Worm (Caenorhabditis elegans) whole organism, L1 larva: ENCODE measurements around the gene ZC262.13.

Source experiments
- C04F5.9 ChIP-seq: sonication (generic microtip); optimal IDR thresholded peaks from 2 replicates; lab custom pipeline; 2016; ENCODE audit warnings: missing genetic modification characterization, missing compliant biosample characterization
- C16A3.4 ChIP-seq: fragments of 150-350 bp; optimal IDR thresholded peaks from 2 replicates; lab custom pipeline; 2014; ENCODE audit warnings: missing biosample characterization, missing genetic modification characterization
- F16B12.6 ChIP-seq: fragments of 150-350 bp; optimal IDR thresholded peaks from 2 replicates; lab custom pipeline; 2014; ENCODE audit warnings: missing biosample characterization, missing genetic modification characterization
- Y116A8C.19 ChIP-seq: sonication (generic microtip); optimal IDR thresholded peaks from 2 replicates; lab custom pipeline; 2016; ENCODE audit warnings: missing compliant biosample characterization, missing genetic modification characterization, borderline replicate concordance
- aha-1 ChIP-seq: fragments of 150-350 bp; optimal IDR thresholded peaks from 2 replicates; lab custom pipeline; 2014; ENCODE audit warnings: missing biosample characterization, missing genetic modification characterization
- alr-1 ChIP-seq: fragments of 200-800 bp; sonication (Bioruptor generic); optimal IDR thresholded peaks from 2 replicates; lab custom pipeline; 2018; ENCODE audit warnings: borderline replicate concordance, mild to moderate bottlenecking, missing genetic modification characterization, missing compliant biosample characterization
- aly-2 ChIP-seq: fragments of 150-350 bp; optimal IDR thresholded peaks from 2 replicates; lab custom pipeline; 2014; ENCODE audit warnings: missing biosample characterization, missing genetic modification characterization
- ama-1 ChIP-seq: fragments of 150-350 bp; optimal IDR thresholded peaks from 2 replicates; lab custom pipeline; 2014
- blmp-1 ChIP-seq: fragments of 150-350 bp; optimal IDR thresholded peaks from 2 replicates; lab custom pipeline; 2014; ENCODE audit warnings: missing biosample characterization, missing genetic modification characterization
- ceh-8 ChIP-seq: fragments of 200-800 bp; sonication (Bioruptor generic); optimal IDR thresholded peaks from 2 replicates; lab custom pipeline; 2018; ENCODE audit warnings: mild to moderate bottlenecking, missing genetic modification characterization, moderate library complexity, missing compliant biosample characterization
- ceh-88 ChIP-seq: fragments of 200-800 bp; sonication (Bioruptor generic); IDR thresholded peaks from 2 replicates; pipeline ENCODE4 v1.3.6; 2022; ENCODE audit warnings: missing genetic modification characterization, missing compliant biosample characterization
- ces-1 ChIP-seq: fragments of 150-350 bp; optimal IDR thresholded peaks from 2 replicates; lab custom pipeline; 2014; ENCODE audit warnings: missing biosample characterization, missing genetic modification reagents, missing genetic modification characterization
- dpl-1 ChIP-seq, 3 experiments: fragments of 150-350 bp in 2 of 3; sonication (generic microtip) in 1 of 3; optimal IDR thresholded peaks; 2 replicates each; lab custom pipeline; 2014 to 2017; ENCODE audit warnings: missing biosample characterization in 3 of 3, missing genetic modification characterization in 3 of 3, missing genetic modification reagents in 3 of 3
- dsc-1 ChIP-seq: sonication (generic microtip); optimal IDR thresholded peaks from 2 replicates; lab custom pipeline; 2016; ENCODE audit warnings: mild to moderate bottlenecking, missing genetic modification characterization, missing compliant biosample characterization
- efl-1 ChIP-seq, 4 experiments: fragments of 150-350 bp; optimal IDR thresholded peaks in 3 of 4; peaks in 1 of 4; 1 replicate in 1 of 4; 2 replicates in 3 of 4; lab custom pipeline; 2014; ENCODE audit warnings: missing biosample characterization in 2 of 4, missing genetic modification characterization in 2 of 4, missing genetic modification reagents in 2 of 4
- efl-3 ChIP-seq: fragments of 200-800 bp; sonication (Bioruptor generic); optimal IDR thresholded peaks from 2 replicates; lab custom pipeline; 2018; ENCODE audit warnings: mild to moderate bottlenecking, missing genetic modification characterization, missing compliant biosample characterization
- egl-13 ChIP-seq: sonication (generic microtip); optimal IDR thresholded peaks from 2 replicates; lab custom pipeline; 2016; ENCODE audit warnings: missing genotype, missing genetic modification reagents, missing genetic modification characterization, missing compliant biosample characterization
- egl-27 ChIP-seq, 2 experiments: fragments of 150-350 bp in 1 of 2; sonication (generic microtip); optimal IDR thresholded peaks; 3 replicates each; lab custom pipeline; 2017 to 2018; ENCODE audit warnings: missing biosample characterization in 2 of 2, missing genetic modification characterization in 2 of 2, missing genetic modification reagents in 2 of 2
- elt-3 ChIP-seq, 6 experiments: fragments of 150-350 bp in 1 of 6; sonication (generic microtip); optimal IDR thresholded peaks; 2 replicates each; lab custom pipeline; 2017 to 2018; ENCODE audit warnings: missing biosample characterization in 6 of 6, missing genetic modification characterization in 6 of 6, inconsistent platforms in 1 of 6
- irx-1 ChIP-seq: sonication (generic microtip); optimal IDR thresholded peaks from 2 replicates; lab custom pipeline; 2016; ENCODE audit warnings: missing genetic modification characterization, missing compliant biosample characterization
- isw-1 ChIP-seq: fragments of 200-800 bp; sonication (Bioruptor generic); IDR thresholded peaks from 2 replicates; pipeline ENCODE4 v1.3.6; 2022; ENCODE audit warnings: missing genetic modification characterization, missing compliant biosample characterization
- jun-1 ChIP-seq: fragments of 150-350 bp; optimal IDR thresholded peaks from 2 replicates; lab custom pipeline; 2014; ENCODE audit warnings: missing biosample characterization, missing genetic modification reagents, missing genetic modification characterization
- lin-14 ChIP-seq: fragments of 200-800 bp; sonication (Bioruptor generic); optimal IDR thresholded peaks from 2 replicates; lab custom pipeline; 2018; ENCODE audit warnings: mild to moderate bottlenecking, missing genetic modification characterization, moderate library complexity, missing compliant biosample characterization
- lir-3 ChIP-seq: sonication (generic microtip); optimal IDR thresholded peaks from 2 replicates; lab custom pipeline; 2016; ENCODE audit warnings: mild to moderate bottlenecking, missing genetic modification characterization, moderate library complexity, missing compliant biosample characterization; ENCODE audit not compliant: poor library complexity
- mef-2 ChIP-seq: fragments of 150-350 bp; optimal IDR thresholded peaks from 2 replicates; lab custom pipeline; 2014; ENCODE audit warnings: missing biosample characterization, missing genetic modification characterization
- nhr-12 ChIP-seq: sonication (generic microtip); optimal IDR thresholded peaks from 2 replicates; lab custom pipeline; 2017; ENCODE audit warnings: missing biosample characterization, missing genetic modification characterization
- nhr-19 ChIP-seq: fragments of 200-800 bp; sonication (Bioruptor generic); conservative IDR thresholded peaks from 2 replicates; pipeline ENCODE4 v1.3.6; 2022; ENCODE audit warnings: missing genetic modification characterization, missing compliant biosample characterization
- nhr-20 ChIP-seq: sonication (generic microtip); optimal IDR thresholded peaks from 2 replicates; lab custom pipeline; 2016; ENCODE audit warnings: mild to moderate bottlenecking, missing genetic modification characterization, missing compliant biosample characterization
- nhr-28 ChIP-seq: fragments of 150-350 bp; optimal IDR thresholded peaks from 2 replicates; lab custom pipeline; 2014; ENCODE audit warnings: missing biosample characterization, missing genetic modification characterization
- nhr-47 ChIP-seq: sonication (generic microtip); optimal IDR thresholded peaks from 2 replicates; lab custom pipeline; 2016; ENCODE audit warnings: mild to moderate bottlenecking, missing genetic modification characterization, moderate library complexity, missing compliant biosample characterization
- nhr-71 ChIP-seq: sonication (generic microtip); optimal IDR thresholded peaks from 2 replicates; lab custom pipeline; 2016; ENCODE audit warnings: mild to moderate bottlenecking, missing genetic modification characterization, moderate library complexity, missing compliant biosample characterization
- nhr-76 ChIP-seq: sonication (generic microtip); optimal IDR thresholded peaks from 2 replicates; lab custom pipeline; 2017; ENCODE audit warnings: missing biosample characterization, missing genetic modification characterization
- nhr-77 ChIP-seq: fragments of 150-350 bp; optimal IDR thresholded peaks from 2 replicates; lab custom pipeline; 2014; ENCODE audit warnings: missing biosample characterization, missing genetic modification characterization
- nhr-85 ChIP-seq: sonication (generic microtip); peaks from one replicate; lab custom pipeline; 2016; ENCODE audit warnings: missing genetic modification characterization, inconsistent platforms, missing compliant biosample characterization
- pag-3 ChIP-seq: sonication (generic microtip); optimal IDR thresholded peaks from 2 replicates; lab custom pipeline; 2017; ENCODE audit warnings: missing genetic modification characterization, mild to moderate bottlenecking, missing compliant biosample characterization, antibody characterized with exemption, borderline replicate concordance; ENCODE audit not compliant: insufficient read depth
- snpc-4 ChIP-seq: fragments of 150-350 bp; optimal IDR thresholded peaks from 2 replicates; lab custom pipeline; 2014; ENCODE audit warnings: missing biosample characterization, missing genetic modification characterization
- snu-23 ChIP-seq: sonication (generic microtip); optimal IDR thresholded peaks from 2 replicates; lab custom pipeline; 2016; ENCODE audit warnings: missing genetic modification characterization, missing compliant biosample characterization
- sup-37 ChIP-seq: fragments of 200-800 bp; sonication (Bioruptor generic); optimal IDR thresholded peaks from 2 replicates; lab custom pipeline; 2018; ENCODE audit warnings: mild to moderate bottlenecking, missing genetic modification characterization, missing compliant biosample characterization
- tbx-2 ChIP-seq: sonication (generic microtip); optimal IDR thresholded peaks from 2 replicates; lab custom pipeline; 2016; ENCODE audit warnings: missing genetic modification characterization, missing compliant biosample characterization
- tlp-1 ChIP-seq: fragments of 150-350 bp; optimal IDR thresholded peaks from 2 replicates; lab custom pipeline; 2014; ENCODE audit warnings: missing biosample characterization, missing genetic modification characterization
- unc-130 ChIP-seq: fragments of 150-350 bp; optimal IDR thresholded peaks from 2 replicates; lab custom pipeline; 2017; ENCODE audit warnings: missing biosample characterization, missing genetic modification characterization, inconsistent platforms
- unc-30 ChIP-seq: sonication (generic microtip); optimal IDR thresholded peaks from 2 replicates; lab custom pipeline; 2017; ENCODE audit warnings: missing biosample characterization, missing genetic modification characterization
- unc-86 ChIP-seq: sonication (generic microtip); optimal IDR thresholded peaks from 2 replicates; lab custom pipeline; 2016; ENCODE audit warnings: missing genetic modification characterization, missing compliant biosample characterization
- unc-98 ChIP-seq: fragments of 200-800 bp; sonication (Bioruptor generic); IDR thresholded peaks from 2 replicates; pipeline ENCODE4 v1.3.6; 2022; ENCODE audit warnings: missing genetic modification characterization, missing compliant biosample characterization
- vab-15 ChIP-seq: sonication (generic microtip); optimal IDR thresholded peaks from 2 replicates; lab custom pipeline; 2017; ENCODE audit warnings: missing genotype, mild to moderate bottlenecking, missing genetic modification characterization, missing compliant biosample characterization
- xbp-1 ChIP-seq: sonication (generic microtip); optimal IDR thresholded peaks from 2 replicates; lab custom pipeline; 2016; ENCODE audit warnings: missing genetic modification characterization, missing compliant biosample characterization
- ztf-4 ChIP-seq: fragments of 150-350 bp; optimal IDR thresholded peaks from 2 replicates; lab custom pipeline; 2014; ENCODE audit warnings: missing biosample characterization, missing genetic modification characterization

ZC262.13 gene

DNA sequence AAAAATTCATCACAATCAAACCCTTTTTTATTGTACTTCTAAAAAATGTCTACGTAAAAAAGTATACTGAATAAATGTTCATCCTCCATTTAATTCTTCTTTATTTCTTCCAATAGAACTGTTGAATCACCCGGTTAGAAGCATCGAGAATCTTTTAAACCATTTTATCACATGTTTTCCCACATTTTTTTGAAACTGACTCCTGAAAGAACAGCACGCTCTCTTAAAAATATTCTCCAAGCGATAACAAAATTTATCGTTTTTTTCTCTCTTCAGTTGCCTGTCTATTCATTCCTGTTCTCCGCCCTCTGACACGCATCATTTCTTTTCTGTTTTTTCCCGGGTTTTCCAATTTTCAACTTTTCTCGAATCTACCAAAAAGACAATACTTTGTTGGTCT is 1.6 kb upstream of the ZC262.13 start, which contains the start of gene F10E9.12:
Gene F10E9.12, plus strand, starts transcription at position 131 of the 400 bp plus-strand sequence.
- TF ChIP-seq ama-1 (lab: Kevin White, UChicago) = no peak
- TF ChIP-seq efl-1 (optimal IDR thresholded peaks at IDR 0.05; lab: Kevin White, UChicago) = no peak
- peak in 1 of 2 experiments; percentile 34 for TF ChIP-seq efl-1 (GFP tag; optimal IDR thresholded peaks at IDR 0.05 in 1 of 2; lab: Kevin White, UChicago)
- TF ChIP-seq lir-3 (tag; lab: Kevin White, UChicago) = no peak
- TF ChIP-seq efl-3 (GFP tag; lab: Kevin White, UChicago) = no peak
- TF ChIP-seq Y116A8C.19 = no peak

DNA sequence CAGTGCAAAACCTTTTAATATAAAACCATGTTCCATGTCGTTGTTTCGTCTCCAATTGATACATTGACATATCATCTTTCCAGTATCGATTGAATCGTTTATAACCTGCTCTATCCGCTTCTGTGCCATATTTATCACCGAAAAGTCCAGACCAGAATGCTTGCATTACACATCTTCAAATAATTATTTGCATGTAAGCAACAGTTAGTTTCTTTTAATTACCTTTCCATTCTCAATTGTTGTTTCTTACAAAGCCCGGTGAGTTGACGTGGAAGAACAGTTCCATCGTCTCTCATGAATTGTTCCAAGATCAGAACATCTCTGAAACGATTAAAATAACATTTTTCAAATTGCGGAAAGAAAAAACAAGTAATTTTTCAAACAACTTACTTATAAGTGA is 5.2 kb downstream of the ZC262.13 start, which contains the start of gene iglr-2:
Gene iglr-2, minus strand, starts transcription at position 101 of the 400 bp plus-strand sequence.
- no peak for TF ChIP-seq efl-1 (optimal IDR thresholded peaks at IDR 0.05; lab: Kevin White, UChicago)
- TF ChIP-seq efl-1 (GFP tag; optimal IDR thresholded peaks at IDR 0.05 in 1 of 2; lab: Kevin White, UChicago) = no peak
- no peak for TF ChIP-seq ztf-4 (tag; lab: Kevin White, UChicago)
- no peak for TF ChIP-seq blmp-1 (tag; lab: Kevin White, UChicago)
- no peak for TF ChIP-seq snu-23 (GFP tag; lab: Kevin White, UChicago)
- no peak for TF ChIP-seq isw-1
- TF ChIP-seq ceh-8 (GFP tag; lab: Kevin White, UChicago) = no peak
- no peak for TF ChIP-seq ama-1 (lab: Kevin White, UChicago)
- no peak for TF ChIP-seq nhr-76 (tag; lab: Kevin White, UChicago)
- TF ChIP-seq egl-13 = no peak
- no peak for TF ChIP-seq Y116A8C.19
- no peak for TF ChIP-seq dpl-1 (GFP tag; optimal IDR thresholded peaks at IDR 0.05; lab: Kevin White, UChicago)
- TF ChIP-seq nhr-85 (tag; lab: Kevin White, UChicago) = no peak
- TF ChIP-seq lin-14 (GFP tag; lab: Kevin White, UChicago) = no peak
- TF ChIP-seq unc-86 (tag; lab: Kevin White, UChicago) = no peak
- TF ChIP-seq snpc-4 (tag; lab: Kevin White, UChicago) = no peak
- no peak for TF ChIP-seq nhr-20 (tag; lab: Kevin White, UChicago)
- no peak for TF ChIP-seq vab-15 (tag; lab: Kevin White, UChicago)
- no peak for TF ChIP-seq C04F5.9 (tag; lab: Kevin White, UChicago)
- TF ChIP-seq nhr-28 (tag; lab: Kevin White, UChicago) = no peak
- no peak for TF ChIP-seq nhr-19 (GFP tag; lab: Robert Waterston, UW)

DNA sequence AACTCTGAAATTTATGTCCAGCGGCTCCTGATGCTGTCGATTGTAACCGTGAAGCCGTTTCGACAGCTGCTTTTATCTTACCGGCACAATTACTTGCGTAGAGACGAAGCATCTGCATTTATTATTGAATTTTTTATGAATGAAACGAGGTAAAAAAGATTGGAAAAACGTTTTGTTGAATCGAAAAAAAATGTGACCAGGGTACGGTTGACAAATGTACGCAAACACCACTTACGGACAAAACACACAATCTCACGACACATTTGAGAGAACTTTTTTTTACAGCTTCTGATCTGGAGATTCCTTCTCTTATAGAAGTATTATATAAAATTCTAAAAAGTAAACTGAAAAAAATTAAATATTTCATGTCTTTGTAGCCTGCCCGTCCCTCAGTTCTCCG is 5.8 kb downstream of the ZC262.13 start, which contains the start of the genes mrps-18A and ZC262.2:
Gene mrps-18A, minus strand, starts transcription at position 141 of the 400 bp plus-strand sequence.
Gene ZC262.2, plus strand, starts transcription at position 284 of the 400 bp plus-strand sequence.
- TF ChIP-seq jun-1 (no peak), efl-1 (optimal IDR thresholded peaks at IDR 0.05; lab: Kevin White, UChicago) (peak; percentile 49 to 65), efl-1 (GFP tag; optimal IDR thresholded peaks at IDR 0.05 in 1 of 2; lab: Kevin White, UChicago) (peak; percentile 69 to 85), mef-2 (tag; lab: Kevin White, UChicago) (no peak), ces-1 (GFP tag; lab: Kevin White, UChicago) (no peak), nhr-71 (peak; percentile 24), isw-1 (no peak), aly-2 (no peak), elt-3 (tag; optimal IDR thresholded peaks at IDR 0.05; lab: Kevin White, UChicago) (peak in 1 of 6 experiments; percentile 25), pag-3 (tag; lab: Kevin White, UChicago) (no peak), aha-1 (tag; lab: Kevin White, UChicago) (no peak), blmp-1 (tag; lab: Kevin White, UChicago) (peak; percentile 14), tlp-1 (tag; lab: Kevin White, UChicago) (no peak), alr-1 (no peak), C16A3.4 (tag; lab: Kevin White, UChicago) (no peak), nhr-12 (no peak), egl-27 (tag; optimal IDR thresholded peaks at IDR 0.05; lab: Kevin White, UChicago) (no peak), nhr-77 (no peak), tbx-2 (tag; lab: Kevin White, UChicago) (peak; percentile 0), ceh-88 (GFP tag; lab: Robert Waterston, UW) (no peak), nhr-47 (tag; lab: Kevin White, UChicago) (peak; percentile 18), F16B12.6 (peak; percentile 83), dsc-1 (tag; lab: Kevin White, UChicago) (no peak), unc-98 (GFP tag; lab: Robert Waterston, UW) (no peak), irx-1 (peak; percentile 22), unc-30 (tag; lab: Kevin White, UChicago) (no peak), lir-3 (tag; lab: Kevin White, UChicago) (no peak), dpl-1 (GFP tag; optimal IDR thresholded peaks at IDR 0.05; lab: Kevin White, UChicago) (peak; percentile 43 to 65 (median 45)), nhr-76 (tag; lab: Kevin White, UChicago) (no peak), xbp-1 (no peak), sup-37 (GFP tag; lab: Kevin White, UChicago) (no peak), unc-130 (tag; lab: Kevin White, UChicago) (peak; percentile 55), ceh-8 (GFP tag; lab: Kevin White, UChicago) (no peak), unc-86 (tag; lab: Kevin White, UChicago) (no peak)
